Fruit fly (Drosophila melanogaster) Kc167 (cell line): Measurements from ENCODE around the gene Nepl12.
"Not testable (repeated sequence)": the region's sequence is repeated elsewhere in the genome, so short reads cannot be mapped to it uniquely, and the experiment has no call there.

Experiments used
- Myc ChIP-seq: fragments of >200 bp; optimal IDR thresholded peaks from 2 replicates; lab custom pipeline; 2017; ENCODE audit warnings: missing external identifiers
- Sin3A ChIP-seq: fragments of >200 bp; optimal IDR thresholded peaks from 2 replicates; lab custom pipeline; 2018; ENCODE audit warnings: missing external identifiers
- h ChIP-seq: fragments of >200 bp; optimal IDR thresholded peaks from 3 replicates; lab custom pipeline; 2018; ENCODE audit warnings: missing external identifiers
- insv ChIP-seq: fragments of >200 bp; optimal IDR thresholded peaks from 3 replicates; lab custom pipeline; 2018; ENCODE audit warnings: missing external identifiers
- psq ChIP-seq: fragments of >200 bp; optimal IDR thresholded peaks from 2 replicates; lab custom pipeline; 2017; ENCODE audit warnings: missing external identifiers
- ttk ChIP-seq: sonication (Bioruptor generic); optimal IDR thresholded peaks from 2 replicates; lab custom pipeline; 2017; ENCODE audit warnings: missing external identifiers

Nepl12 gene

DNA sequence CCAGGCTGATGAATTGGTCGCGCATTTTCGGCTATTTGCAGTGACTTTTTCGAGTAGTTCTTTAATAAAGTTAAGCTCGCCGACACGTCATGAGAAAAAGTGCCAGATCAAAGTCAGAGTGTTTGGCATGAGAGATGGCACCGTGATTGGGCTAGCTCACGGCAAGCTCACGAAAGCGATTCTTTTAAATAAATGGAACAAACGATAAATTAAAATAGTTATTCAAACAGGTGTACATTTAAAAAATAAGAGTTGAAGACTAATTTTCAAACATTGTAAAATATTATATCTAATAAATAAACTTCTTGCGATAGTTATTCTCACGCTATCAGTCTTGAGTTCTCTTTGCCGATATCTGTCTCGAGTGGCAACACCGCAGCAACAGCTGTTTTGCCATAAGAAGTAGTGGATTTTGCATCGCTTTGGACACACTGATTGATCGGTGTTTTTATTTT, 17.4 kb downstream of the Nepl12 start, which contains the start of the genes Unc-115b, p24-2 and CG32939:
Unc-115b (minus strand) TSS at position 101 of the 455 bp plus-strand sequence.
p24-2 (minus strand) TSS at position 120 of the 455 bp plus-strand sequence.
CG32939 (plus strand) TSS at position 405 of the 455 bp plus-strand sequence.
- TF ChIP-seq psq (lab: Kevin White, UChicago); insv; h (lab: Kevin White, UChicago): not testable (repeated sequence)

DNA sequence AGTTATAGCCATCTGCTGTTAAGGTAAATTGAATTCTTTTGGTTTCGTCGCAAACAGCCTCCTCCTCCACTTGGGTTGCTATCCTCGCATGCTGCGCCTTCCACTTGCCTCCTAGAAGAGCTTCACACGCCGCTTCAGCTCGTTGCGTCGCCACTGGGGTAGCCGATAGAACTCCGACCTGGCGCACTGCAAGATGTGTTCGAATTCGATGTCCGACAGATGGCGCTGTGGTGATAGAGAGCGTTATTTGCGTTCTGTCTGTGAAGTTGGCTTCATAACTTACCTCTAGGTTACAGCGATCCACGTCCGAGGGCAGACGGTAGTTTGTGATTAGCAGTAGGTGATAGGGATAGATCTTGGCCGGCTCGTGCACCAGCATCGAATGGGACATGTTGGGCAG, 19.7 kb downstream of the Nepl12 start:
- no peak for TF ChIP-seq Myc
- TF ChIP-seq Sin3A (lab: Kevin White, UChicago): no peak
- TF ChIP-seq h (lab: Kevin White, UChicago): no peak
- no peak for TF ChIP-seq psq (lab: Kevin White, UChicago)
- TF ChIP-seq insv: no peak
- no peak for TF ChIP-seq ttk (lab: Kevin White, UChicago)

DNA sequence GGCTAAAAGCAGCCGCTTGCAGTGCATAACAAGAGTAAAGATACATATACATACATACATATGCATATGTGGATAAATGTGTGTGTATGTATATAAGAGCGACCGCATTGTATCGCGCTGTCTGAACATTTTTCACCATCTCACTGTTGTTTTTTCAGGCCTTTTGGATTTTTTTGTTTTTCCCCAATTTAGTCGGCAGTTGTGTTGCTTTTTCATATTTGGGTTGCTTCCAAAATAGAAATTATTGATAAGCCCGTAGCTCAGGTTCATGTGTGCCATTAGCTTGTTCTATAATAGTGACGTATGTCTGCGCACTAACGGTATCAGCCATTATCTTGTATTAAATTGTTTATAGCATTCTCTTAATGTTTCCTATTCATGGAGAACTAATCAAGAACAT, 25.2 kb downstream of the Nepl12 start:
- TF ChIP-seq Sin3A (lab: Kevin White, UChicago): no peak
- no peak for TF ChIP-seq psq (lab: Kevin White, UChicago)
- TF ChIP-seq Myc: no peak
- TF ChIP-seq h (lab: Kevin White, UChicago): no peak
- no peak for TF ChIP-seq insv
- TF ChIP-seq ttk (lab: Kevin White, UChicago): no peak

dm6 chr3R:9701148-9701703, 25.9 kb downstream of the Nepl12 start:
- TF ChIP-seq ttk (lab: Kevin White, UChicago) (no peak), h (lab: Kevin White, UChicago) (no peak), Sin3A (lab: Kevin White, UChicago) (no peak), Myc (no peak), insv (no peak), psq (lab: Kevin White, UChicago) (no peak)

- TF ChIP-seq Myc (no peak), psq (lab: Kevin White, UChicago) (no peak), h (lab: Kevin White, UChicago) (no peak), ttk (lab: Kevin White, UChicago) (no peak), insv (no peak), Sin3A (lab: Kevin White, UChicago) (no peak)
These were observed 26.6 kb downstream of the Nepl12 start for dm6 chr3R:9701897-9702296.

dm6 chr3R:9702567-9702966, 27.2 kb downstream of the Nepl12 start:
- TF ChIP-seq insv (no peak), ttk (lab: Kevin White, UChicago) (no peak), psq (lab: Kevin White, UChicago) (no peak), Myc (no peak), h (lab: Kevin White, UChicago) (no peak), Sin3A (lab: Kevin White, UChicago) (no peak)

dm6 chr3R:9703273-9703672, 27.9 kb downstream of the Nepl12 start:
- TF ChIP-seq insv (no peak), Myc (no peak), Sin3A (lab: Kevin White, UChicago) (no peak), ttk (lab: Kevin White, UChicago) (no peak), h (lab: Kevin White, UChicago) (no peak), psq (lab: Kevin White, UChicago) (no peak)

- TF ChIP-seq Sin3A (lab: Kevin White, UChicago): no peak
- TF ChIP-seq h (lab: Kevin White, UChicago): no peak
- TF ChIP-seq insv: no peak
- no peak for TF ChIP-seq ttk (lab: Kevin White, UChicago)
- TF ChIP-seq psq (lab: Kevin White, UChicago): no peak
- TF ChIP-seq Myc: no peak
These were observed 29.1 kb downstream of the Nepl12 start for dm6 chr3R:9704183-9705007.

DNA sequence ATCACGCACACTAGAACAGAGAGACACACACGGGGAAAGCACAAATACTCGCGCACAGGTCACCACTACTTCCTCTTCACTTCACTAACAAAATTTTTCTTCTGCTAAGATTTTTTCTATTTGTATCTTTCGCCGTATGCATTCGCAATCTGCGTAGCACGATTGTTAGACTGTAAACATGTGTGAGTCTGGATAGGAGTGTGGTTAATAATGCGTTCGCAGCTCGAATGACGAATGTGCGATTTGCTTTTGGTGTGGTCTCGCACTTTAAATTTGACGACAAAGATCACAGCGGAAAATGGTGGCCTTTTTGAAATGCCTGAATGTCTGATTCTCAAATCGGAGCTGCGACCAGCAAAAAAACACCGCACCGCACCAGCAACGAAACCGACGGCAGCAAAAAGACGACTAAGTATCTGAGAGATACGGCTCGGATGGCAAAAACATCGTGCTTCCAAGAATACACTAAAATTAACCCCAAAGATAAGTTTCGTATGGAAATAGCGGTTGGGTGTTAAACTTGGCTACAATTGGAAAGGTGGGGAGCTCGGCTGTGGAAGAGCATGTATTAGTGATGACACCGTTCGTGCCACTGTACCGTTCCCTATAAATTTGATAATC, 29.8 kb downstream of the Nepl12 start, which contains the start of gene Unc-115a:
Unc-115a (minus strand) TSS at position 410 of the 621 bp plus-strand sequence.
- TF ChIP-seq ttk (lab: Kevin White, UChicago): no peak
- TF ChIP-seq Sin3A (lab: Kevin White, UChicago): no peak
- TF ChIP-seq psq (lab: Kevin White, UChicago): no peak
- no peak for TF ChIP-seq h (lab: Kevin White, UChicago)
- no peak for TF ChIP-seq insv
- no peak for TF ChIP-seq Myc

DNA sequence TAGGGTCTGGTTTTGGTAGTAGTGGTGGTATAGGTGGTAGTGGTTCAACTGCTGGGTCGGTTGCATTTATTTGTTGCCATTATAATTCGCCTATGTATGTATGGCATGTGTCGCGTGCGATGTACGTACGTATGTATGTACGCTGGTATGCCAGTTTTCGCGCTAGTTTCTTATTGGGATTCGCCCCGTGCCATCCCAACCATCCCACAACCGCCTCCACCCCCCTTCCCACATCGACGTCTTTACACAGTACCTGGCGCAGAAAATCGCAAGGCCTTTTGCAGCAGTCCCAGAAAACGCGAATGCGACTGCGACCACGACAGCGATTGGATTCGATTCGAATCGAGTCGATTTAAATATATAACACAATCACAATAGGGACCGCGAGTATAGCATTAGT, 34.9 kb downstream of the Nepl12 start:
- TF ChIP-seq Myc (no peak), Sin3A (lab: Kevin White, UChicago) (no peak), psq (lab: Kevin White, UChicago) (no peak), ttk (lab: Kevin White, UChicago) (no peak)

DNA sequence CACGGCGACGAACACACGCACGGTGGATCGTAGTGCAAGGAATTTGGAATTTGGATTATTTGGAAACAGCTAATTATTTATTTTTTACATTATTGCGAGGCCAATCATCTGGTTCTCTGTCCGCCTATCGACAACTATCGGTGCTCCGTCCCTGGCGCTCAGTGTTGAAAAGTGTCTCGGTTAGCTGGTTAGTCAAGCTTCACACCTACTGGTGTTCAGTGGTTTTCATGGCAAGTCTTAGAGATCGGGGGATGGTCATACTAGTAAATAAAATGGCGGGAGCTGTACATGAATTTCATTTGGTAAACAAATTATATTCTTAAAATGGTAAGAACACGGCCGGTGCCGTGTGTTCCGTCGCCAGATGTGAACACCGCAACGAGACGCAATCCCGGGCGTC, 35.6 kb downstream of the Nepl12 start, which contains the start of the genes trbd and dmt:
trbd (minus strand) TSS at position 152 of the 400 bp plus-strand sequence.
dmt (plus strand) TSS at position 257 of the 400 bp plus-strand sequence.
- TF ChIP-seq insv: no peak
- TF ChIP-seq ttk (lab: Kevin White, UChicago): no peak
- no peak for TF ChIP-seq Sin3A (lab: Kevin White, UChicago)
- no peak for TF ChIP-seq Myc
- no peak for TF ChIP-seq h (lab: Kevin White, UChicago)
- no peak for TF ChIP-seq psq (lab: Kevin White, UChicago)
